Worm (Caenorhabditis elegans) whole organism, early embryonic: ENCODE measurements around the gene hlh-25.

Experiments used
- B0310.2 ChIP-seq: sonication (generic microtip); optimal IDR thresholded peaks from 2 replicates; lab custom pipeline; 2016; ENCODE audit warnings: mild to moderate bottlenecking, missing genetic modification characterization, missing compliant biosample characterization
- aly-1 ChIP-seq: sonication (generic microtip); optimal IDR thresholded peaks from 2 replicates; lab custom pipeline; 2016; ENCODE audit warnings: missing genetic modification characterization, missing compliant biosample characterization
- ama-1 ChIP-seq: fragments of 150-350 bp; optimal IDR thresholded peaks from 2 replicates; lab custom pipeline; 2014
- ets-7 ChIP-seq: sonication (generic microtip); optimal IDR thresholded peaks from 2 replicates; lab custom pipeline; 2016; ENCODE audit warnings: missing genotype, missing genetic modification characterization, missing compliant biosample characterization
- flt-1 ChIP-seq: fragments of 200-800 bp; sonication (Bioruptor generic); IDR thresholded peaks from 2 replicates; pipeline ENCODE4 v1.3.6; 2022; ENCODE audit warnings: missing genetic modification characterization, missing compliant biosample characterization
- pes-1 ChIP-seq: fragments of 200-800 bp; sonication (Bioruptor generic); IDR thresholded peaks from 2 replicates; pipeline ENCODE4 v1.3.6; 2022; ENCODE audit warnings: missing genetic modification reagents, missing genetic modification characterization, missing compliant biosample characterization
- tbx-11 ChIP-seq: fragments of 200-800 bp; sonication (Bioruptor generic); IDR thresholded peaks from 2 replicates; pipeline ENCODE4 v1.3.6; 2022; ENCODE audit warnings: missing genetic modification characterization, missing compliant biosample characterization

DNA sequence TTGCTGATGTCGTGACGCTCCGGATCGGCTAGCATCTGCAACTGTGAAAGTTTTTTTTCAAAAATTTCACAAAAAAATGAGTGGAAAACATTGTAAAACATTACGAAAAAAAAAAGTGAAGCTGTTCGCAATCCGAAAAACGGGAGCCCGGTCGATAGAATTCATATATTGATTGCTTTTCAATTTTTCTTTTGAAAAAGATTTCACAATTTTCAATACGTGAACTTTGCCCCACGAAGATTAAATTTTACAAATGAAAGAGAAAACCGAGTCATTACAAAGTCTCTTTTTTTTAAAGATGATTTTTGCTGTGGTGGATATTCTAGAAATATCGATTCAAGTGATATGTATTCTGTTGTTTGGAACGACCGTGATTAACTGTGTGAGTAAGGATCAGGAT is 40.6 kb upstream of the hlh-25 start, which contains the start of gene F12A10.6:
- TF ChIP-seq B0310.2 (no peak), ets-7 (tag; lab: Kevin White, UChicago) (no peak), tbx-11 (no peak), aly-1 (tag; lab: Kevin White, UChicago) (no peak), ama-1 (lab: Kevin White, UChicago) (no peak), pes-1 (no peak), flt-1 (GFP tag; lab: Robert Waterston, UW) (no peak)
